Fruit fly (Drosophila melanogaster) whole organism, wandering third instar larva: Measurements from ENCODE around the gene eEF1alpha2.

ENCODE experiments used
- CG32264 ChIP-seq: fragments of 200-800 bp; sonication (Bioruptor generic); optimal IDR thresholded peaks from 2 replicates; lab custom pipeline; 2016; ENCODE audit warnings: missing biosample characterization, missing genetic modification characterization
- Dif ChIP-seq: fragments of 200-275, 200-300 bp; sonication (Bioruptor generic); optimal IDR thresholded peaks from 2 replicates; lab custom pipeline; 2018; ENCODE audit warnings: missing biosample characterization, missing genetic modification characterization; ENCODE audit not compliant: partially characterized antibody
- Hnf4 ChIP-seq: fragments of 200-800 bp; sonication (Bioruptor generic); optimal IDR thresholded peaks from 2 replicates; lab custom pipeline; 2016; ENCODE audit warnings: missing biosample characterization, mild to moderate bottlenecking, missing genetic modification characterization
- Jra ChIP-seq: sonication (Bioruptor generic); optimal IDR thresholded peaks from 2 replicates; lab custom pipeline; 2016; ENCODE audit warnings: missing biosample characterization, missing genetic modification characterization
- Mio ChIP-seq: sonication (Bioruptor generic); optimal IDR thresholded peaks from 2 replicates; lab custom pipeline; 2016; ENCODE audit warnings: missing biosample characterization, missing genetic modification characterization
- OdsH ChIP-seq: fragments of 200-800 bp; sonication (Bioruptor generic); optimal IDR thresholded peaks from 2 replicates; lab custom pipeline; 2016; ENCODE audit warnings: missing biosample characterization, mild to moderate bottlenecking, missing genetic modification characterization
- Rel ChIP-seq, 2 experiments: fragments of 200-800 bp; sonication (Bioruptor generic) in 1 of 2; optimal IDR thresholded peaks; 2 replicates in 1 of 2; 3 replicates in 1 of 2; lab custom pipeline; 2016 to 2019; ENCODE audit warnings: mild to moderate bottlenecking in 2 of 2, missing biosample characterization in 2 of 2, missing genetic modification characterization in 2 of 2, moderate library complexity in 1 of 2
- dmrt93B ChIP-seq: fragments of 200-800 bp; sonication (Bioruptor generic); optimal IDR thresholded peaks from 2 replicates; lab custom pipeline; 2018; ENCODE audit warnings: missing biosample characterization, mild to moderate bottlenecking, missing genetic modification characterization
- fru ChIP-seq: fragments of 200-800 bp; sonication (Bioruptor generic); optimal IDR thresholded peaks from 3 replicates; lab custom pipeline; 2016; ENCODE audit warnings: missing biosample characterization, mild to moderate bottlenecking, missing genetic modification characterization
- pan ChIP-seq: fragments of >200 bp; optimal IDR thresholded peaks from 2 replicates; lab custom pipeline; 2017
- psq ChIP-seq: fragments of 200-800 bp; sonication (Bioruptor generic); optimal IDR thresholded peaks from 3 replicates; lab custom pipeline; 2017; ENCODE audit warnings: missing biosample characterization, mild to moderate bottlenecking, missing genetic modification characterization, moderate library complexity
- woc ChIP-seq: sonication (Bioruptor generic); optimal IDR thresholded peaks from 2 replicates; lab custom pipeline; 2016; ENCODE audit warnings: missing biosample characterization, mild to moderate bottlenecking, missing genetic modification characterization

- TF ChIP-seq CG32264 (GFP tag; lab: Kevin White, UChicago) (no peak), woc (GFP tag; lab: Kevin White, UChicago) (peak; percentile 39), Jra (GFP tag; lab: Kevin White, UChicago) (no peak), Rel (GFP tag; optimal IDR thresholded peaks at IDR 0.05; lab: Kevin White, UChicago) (no peak), Rel (tag; optimal IDR thresholded peaks at IDR 0.05; lab: Kevin White, UChicago) (no peak), fru (GFP tag; lab: Kevin White, UChicago) (peak; percentile 49), dmrt93B (no peak), psq (GFP tag; lab: Kevin White, UChicago) (peak; percentile 48), Hnf4 (GFP tag; lab: Kevin White, UChicago) (no peak), Dif (GFP tag; lab: Kevin White, UChicago) (no peak), Mio (GFP tag; lab: Kevin White, UChicago) (no peak), pan (lab: Kevin White, UChicago) (no peak), OdsH (GFP tag; lab: Kevin White, UChicago) (peak; percentile 41)
Measured at dm6 chr3R:31718168-31718565, 20.1 kb upstream of the eEF1alpha2 start.
